Fruit fly (Drosophila melanogaster): ENCODE results near the gene Sam-S.

Sam-S gene

DNA sequence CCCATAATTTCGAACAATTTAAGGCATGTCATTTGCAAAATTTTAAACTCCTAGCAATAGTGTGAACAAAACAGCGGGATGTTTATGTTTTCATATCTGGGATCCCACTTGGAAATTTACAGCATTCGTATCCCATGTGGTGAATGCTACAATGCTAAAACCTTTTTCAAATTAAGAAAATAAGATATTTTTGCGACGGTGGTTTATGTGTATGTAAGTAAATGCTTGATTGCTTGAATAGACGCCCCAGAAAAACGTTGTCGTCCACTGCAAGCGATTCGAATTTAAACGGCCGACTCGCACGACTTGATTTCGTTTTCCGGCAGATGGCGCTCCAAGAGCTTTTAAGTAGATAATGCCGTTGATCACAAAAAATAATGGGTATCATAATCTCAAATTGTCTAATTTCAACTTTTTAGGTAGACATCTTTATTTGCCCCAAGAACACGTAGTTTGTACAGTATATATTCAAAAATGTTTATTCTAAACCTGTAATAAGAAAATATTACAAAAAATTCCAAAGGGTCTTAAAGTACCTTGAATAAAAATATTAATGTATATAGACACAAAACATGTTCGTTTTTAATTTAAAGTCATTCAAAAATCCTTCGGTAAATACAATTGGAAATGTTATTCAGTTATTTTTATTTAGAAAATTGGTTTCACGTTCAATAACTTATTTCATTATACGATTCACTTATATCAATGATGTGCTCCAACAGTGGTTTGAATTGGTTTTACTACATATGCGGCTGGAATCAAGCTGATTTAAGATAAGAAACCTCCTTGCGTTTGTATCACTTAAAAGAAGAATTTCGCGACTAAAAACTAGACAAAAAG lies 15.7 kb downstream of the Sam-S start:
- TF ChIP-seq CG8478 (optimal IDR thresholded peaks at IDR 0.05) (no peak), psq (optimal IDR thresholded peaks at IDR 0.05) (no peak), EcR (GFP tag; optimal IDR thresholded peaks at IDR 0.05) (no peak), pan (optimal IDR thresholded peaks at IDR 0.05) (no peak), usp (GFP tag; optimal IDR thresholded peaks at IDR 0.05) (no peak), Dll (optimal IDR thresholded peaks at IDR 0.05) (no peak)

dm6 chr2L:123007-123327 lies 16.3 kb downstream of the Sam-S start:
- no peak for TF ChIP-seq psq (optimal IDR thresholded peaks at IDR 0.05)
- no peak for TF ChIP-seq CG8478 (optimal IDR thresholded peaks at IDR 0.05)
- TF ChIP-seq Dll (optimal IDR thresholded peaks at IDR 0.05), result no peak
- no peak for TF ChIP-seq EcR (GFP tag; optimal IDR thresholded peaks at IDR 0.05)

DNA sequence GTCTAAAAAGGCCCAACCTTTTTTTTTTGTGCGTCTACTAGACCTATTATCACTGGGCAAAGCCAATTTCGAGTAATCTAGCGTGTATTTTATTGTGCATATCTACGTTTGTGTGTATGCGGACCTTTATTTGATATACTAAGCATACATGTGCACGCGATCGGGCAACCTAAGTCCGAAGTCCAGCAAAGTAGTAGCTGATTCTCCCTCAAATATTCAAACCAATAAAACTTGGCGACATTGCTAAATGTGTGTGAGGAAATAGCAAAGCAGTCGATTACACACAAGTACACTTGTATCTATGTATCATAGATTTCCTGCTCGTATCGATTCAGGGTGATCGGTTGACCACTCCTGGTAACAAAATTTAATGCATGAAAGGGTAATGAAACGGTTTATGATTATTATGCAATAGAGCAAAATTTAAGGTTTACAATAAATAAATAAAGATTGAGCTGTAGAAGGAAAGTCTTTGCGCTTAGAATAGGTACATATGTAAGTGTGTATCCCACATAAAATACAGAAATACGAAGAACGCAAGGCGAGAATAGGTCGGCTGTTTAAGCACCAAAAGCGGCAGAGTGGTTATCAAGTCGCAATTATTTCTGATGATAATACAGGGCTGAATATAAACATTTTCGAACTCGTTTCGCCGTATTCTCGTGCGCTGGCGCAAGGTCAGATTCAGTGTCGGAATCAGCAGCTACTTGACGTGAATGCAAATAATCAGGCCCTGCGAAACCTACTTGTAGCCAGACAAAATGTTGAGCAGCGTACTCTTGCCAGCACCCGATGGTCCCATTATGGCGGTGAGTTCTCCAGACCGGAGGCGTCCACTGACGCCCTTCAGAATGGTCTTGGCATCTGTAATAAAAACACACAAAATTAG lies 18.9 kb downstream of the Sam-S start:
- TF ChIP-seq usp (GFP tag; optimal IDR thresholded peaks at IDR 0.05), result no peak
- TF ChIP-seq pan (optimal IDR thresholded peaks at IDR 0.05), result no peak

dm6 chr2L:128296-128715 lies 21.6 kb downstream of the Sam-S start:
- TF ChIP-seq psq (optimal IDR thresholded peaks at IDR 0.05) (no peak), EcR (GFP tag; optimal IDR thresholded peaks at IDR 0.05) (no peak), Dll (optimal IDR thresholded peaks at IDR 0.05) (no peak), usp (GFP tag; optimal IDR thresholded peaks at IDR 0.05) (no peak), pan (optimal IDR thresholded peaks at IDR 0.05) (no peak), CG8478 (optimal IDR thresholded peaks at IDR 0.05) (no peak)

dm6 chr2L:128977-129941 lies 22.6 kb downstream of the Sam-S start:
- TF ChIP-seq CG8478 (optimal IDR thresholded peaks at IDR 0.05) (peak; percentile 58), psq (optimal IDR thresholded peaks at IDR 0.05) (no peak), pan (optimal IDR thresholded peaks at IDR 0.05) (no peak), Dll (optimal IDR thresholded peaks at IDR 0.05) (no peak), usp (GFP tag; optimal IDR thresholded peaks at IDR 0.05) (no peak)

- no peak for TF ChIP-seq CG8478 (optimal IDR thresholded peaks at IDR 0.05)
- no peak for TF ChIP-seq pan (optimal IDR thresholded peaks at IDR 0.05)
- TF ChIP-seq usp (GFP tag; optimal IDR thresholded peaks at IDR 0.05), result no peak
- no peak for TF ChIP-seq psq (optimal IDR thresholded peaks at IDR 0.05)
- TF ChIP-seq Dll (optimal IDR thresholded peaks at IDR 0.05), result no peak
- no peak for TF ChIP-seq EcR (GFP tag; optimal IDR thresholded peaks at IDR 0.05)
These were observed 24.0 kb downstream of the Sam-S start, which contains the start of gene CG3164 for dm6 chr2L:130691-131090. CG3164 (minus strand) TSS chr2L:130791.

DNA sequence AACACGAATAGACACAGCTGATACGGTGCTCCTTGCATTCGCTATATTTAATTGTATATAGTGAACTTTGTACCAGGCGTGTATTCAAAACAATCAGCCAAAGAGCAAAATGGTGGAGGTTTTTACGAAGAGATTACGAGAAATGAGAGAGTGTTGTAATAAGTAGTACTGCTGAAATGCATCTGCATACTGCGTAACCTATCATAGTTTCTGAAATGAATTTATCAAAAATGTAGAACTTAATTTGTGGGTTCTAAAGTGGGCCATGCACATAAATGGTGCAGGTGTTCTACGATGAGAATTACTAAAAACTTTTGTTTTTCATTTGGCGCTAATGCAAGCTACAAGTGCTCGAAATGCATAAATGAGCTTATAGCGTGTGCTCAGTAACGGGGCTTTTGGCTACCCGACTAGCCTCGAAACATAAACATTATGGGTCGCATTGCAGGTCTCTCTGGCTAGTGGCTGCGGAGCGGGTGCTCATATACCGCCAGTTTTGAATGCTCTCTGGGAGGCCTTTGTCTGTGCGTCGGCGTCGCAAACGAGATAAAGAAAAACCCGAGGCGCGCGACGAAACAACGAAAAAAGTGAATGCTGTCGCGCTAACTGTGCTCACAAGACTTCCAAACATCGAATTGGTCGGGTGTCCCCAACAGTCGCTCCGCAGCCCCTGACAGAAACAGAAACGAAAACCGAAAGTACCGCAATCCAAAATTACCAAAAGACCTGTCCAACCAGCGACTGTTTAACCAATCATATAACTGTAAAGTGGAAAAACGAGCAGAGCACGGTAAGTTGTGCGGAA lies 25.0 kb downstream of the Sam-S start, which contains the start of gene Gs1:
TSS of gene Gs1 (plus strand) at position 612 of the 805 bp plus-strand sequence.
- TF ChIP-seq pan (optimal IDR thresholded peaks at IDR 0.05), result no peak
- TF ChIP-seq usp (GFP tag; optimal IDR thresholded peaks at IDR 0.05), result no peak
- no peak for TF ChIP-seq CG8478 (optimal IDR thresholded peaks at IDR 0.05)
- TF ChIP-seq Dll (optimal IDR thresholded peaks at IDR 0.05), result no peak
- TF ChIP-seq psq (optimal IDR thresholded peaks at IDR 0.05), result no peak
- TF ChIP-seq EcR (GFP tag; optimal IDR thresholded peaks at IDR 0.05), result no peak

DNA sequence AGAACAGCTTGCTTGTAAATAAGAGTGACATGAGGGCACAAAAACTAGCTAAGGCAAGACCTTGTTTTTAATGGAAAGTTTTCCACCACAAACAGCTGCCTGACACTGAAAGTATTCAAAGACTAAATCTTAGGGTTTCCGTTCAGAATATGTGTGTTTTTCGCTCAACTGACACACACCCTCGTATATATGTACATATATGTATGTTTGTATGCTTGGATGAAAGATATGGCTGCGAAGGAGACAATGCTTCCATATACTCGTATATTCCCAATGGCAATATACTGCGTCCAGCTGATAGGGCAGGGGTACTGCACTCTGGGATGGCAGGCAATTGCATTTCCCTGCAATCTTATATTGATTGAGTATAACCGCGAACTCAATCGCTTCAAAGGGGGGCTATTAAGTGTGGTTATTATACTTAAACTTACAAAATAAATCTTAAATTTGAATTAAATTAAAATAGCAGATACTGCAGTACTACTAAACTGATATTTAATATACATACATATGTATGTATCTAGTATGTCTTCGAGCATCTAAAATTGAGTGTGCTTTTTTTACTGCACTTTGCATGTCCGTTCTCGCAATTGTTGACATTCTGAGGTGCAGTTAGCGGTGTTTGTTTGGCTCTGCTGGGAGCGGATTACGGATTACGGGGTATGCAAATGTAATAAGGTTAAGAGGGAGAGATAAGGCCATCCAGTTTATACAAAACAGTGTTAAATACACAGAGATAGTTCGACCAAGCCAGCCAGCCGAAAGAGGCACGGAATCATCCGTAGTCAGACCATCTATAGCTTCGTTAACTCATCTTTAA lies 28.1 kb downstream of the Sam-S start:
- no peak for TF ChIP-seq CG8478 (optimal IDR thresholded peaks at IDR 0.05)
- TF ChIP-seq usp (GFP tag; optimal IDR thresholded peaks at IDR 0.05), result no peak
- no peak for TF ChIP-seq psq (optimal IDR thresholded peaks at IDR 0.05)
- TF ChIP-seq pan (optimal IDR thresholded peaks at IDR 0.05), result no peak
- TF ChIP-seq Dll (optimal IDR thresholded peaks at IDR 0.05), result no peak
- TF ChIP-seq EcR (GFP tag; optimal IDR thresholded peaks at IDR 0.05), result no peak

dm6 chr2L:135383-136130 lies 28.9 kb downstream of the Sam-S start:
- TF ChIP-seq usp (GFP tag; optimal IDR thresholded peaks at IDR 0.05), result no peak
- no peak for TF ChIP-seq Dll (optimal IDR thresholded peaks at IDR 0.05)
- no peak for TF ChIP-seq psq (optimal IDR thresholded peaks at IDR 0.05)
- no peak for TF ChIP-seq EcR (GFP tag; optimal IDR thresholded peaks at IDR 0.05)
- no peak for TF ChIP-seq CG8478 (optimal IDR thresholded peaks at IDR 0.05)
- TF ChIP-seq pan (optimal IDR thresholded peaks at IDR 0.05), result no peak

DNA sequence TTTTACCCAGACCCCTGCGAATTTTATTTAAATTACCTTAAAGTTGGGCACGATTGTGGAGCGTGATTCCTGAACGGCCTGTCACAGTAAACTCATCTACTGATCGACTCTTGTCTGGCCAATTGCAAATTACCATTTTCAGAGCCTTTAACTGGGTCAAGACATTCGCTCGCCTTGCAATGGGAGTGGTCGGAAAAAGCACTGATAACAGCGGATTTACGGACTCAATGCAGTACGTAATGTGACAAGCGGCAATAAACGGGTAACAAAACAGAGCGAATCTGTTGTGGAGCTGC lies 29.4 kb downstream of the Sam-S start:
- no peak for TF ChIP-seq psq (optimal IDR thresholded peaks at IDR 0.05)
- no peak for TF ChIP-seq CG8478 (optimal IDR thresholded peaks at IDR 0.05)
- TF ChIP-seq Dll (optimal IDR thresholded peaks at IDR 0.05), result no peak
- no peak for TF ChIP-seq pan (optimal IDR thresholded peaks at IDR 0.05)
- no peak for TF ChIP-seq usp (GFP tag; optimal IDR thresholded peaks at IDR 0.05)
- TF ChIP-seq EcR (GFP tag; optimal IDR thresholded peaks at IDR 0.05), result no peak

All from whole organism.